Fruit fly (Drosophila melanogaster): Measurements from ENCODE around the gene CrebA.

Gene CrebA

dm6 chr3L:15587445-15588381 lies 52.5 kb downstream of the CrebA start, which contains the start of gene CG7656 (continued):
- TF ChIP-seq CG13894 (tag; optimal IDR thresholded peaks at IDR 0.05) (peak; percentile 25), CG9817 (tag; optimal IDR thresholded peaks at IDR 0.05) (peak; percentile 49), croc (GFP tag; conservative IDR thresholded peaks at IDR 0.05) (no peak; the same call in 2 of the 3 replicates), cato (GFP tag; optimal IDR thresholded peaks at IDR 0.05; ENCODE audit: borderline replicate concordance) (no peak), CG17361 (GFP tag; IDR thresholded peaks at IDR 0.05) (no peak), rib (GFP tag; IDR thresholded peaks at IDR 0.05) (peak; percentile 27; the same call in 1 of the 2 replicates), lmd (GFP tag; IDR thresholded peaks at IDR 0.05) (peak; percentile 65; the same call in 1 of the 2 replicates), CG15479 (GFP tag; optimal IDR thresholded peaks at IDR 0.05) (no peak), luna (GFP tag; optimal IDR thresholded peaks at IDR 0.05) (peak; percentile 63), Doc3 (GFP tag; IDR thresholded peaks at IDR 0.05; ENCODE audit: partially characterized antibody) (0 out of 3 replicates have a peak, but pooled peaks have one; percentile 22), ara (GFP tag; IDR thresholded peaks at IDR 0.05) (peak; percentile 48; the same call in 1 of the 2 replicates), CG34224 (GFP tag; IDR thresholded peaks at IDR 0.05; ENCODE audit: partially characterized antibody) (no peak), CG32532 (GFP tag; IDR thresholded peaks at IDR 0.05) (peak; percentile 75), Bgb (GFP tag; IDR thresholded peaks at IDR 0.05; ENCODE audit: partially characterized antibody) (peak; percentile 16; the same call in 1 of the 2 replicates), h (optimal IDR thresholded peaks at IDR 0.05) (no peak), so (GFP tag; IDR thresholded peaks at IDR 0.05) (peak; percentile 27; the same call in 1 of the 3 replicates), CG33213 (GFP tag; optimal IDR thresholded peaks at IDR 0.05) (peak; percentile 71), CG18619 (GFP tag; optimal IDR thresholded peaks at IDR 0.05) (no peak), CG16813 (GFP tag; IDR thresholded peaks at IDR 0.05; ENCODE audit: partially characterized antibody) (no peak), CG4424 (GFP tag; optimal IDR thresholded peaks at IDR 0.05) (peak; percentile 68), CG43689 (GFP tag; IDR thresholded peaks at IDR 0.05) (no peak), CG6272 (GFP tag; IDR thresholded peaks at IDR 0.05) (peak; percentile 47; the same call in 1 of the 2 replicates), mld (GFP tag; IDR thresholded peaks at IDR 0.05; ENCODE audit: partially characterized antibody) (no peak), CG8944 (GFP tag; optimal IDR thresholded peaks at IDR 0.05) (peak; percentile 79), CG13123 (GFP tag; optimal IDR thresholded peaks at IDR 0.05) (peak; percentile 20), ato (GFP tag; IDR thresholded peaks at IDR 0.05; ENCODE audit: partially characterized antibody) (no peak), CTCF (GFP tag; optimal IDR thresholded peaks at IDR 0.05) (no peak), exex (tag; optimal IDR thresholded peaks at IDR 0.05) (no peak), CG7372 (GFP tag; IDR thresholded peaks at IDR 0.05) (peak; percentile 68), CG4360 (GFP tag; IDR thresholded peaks at IDR 0.05) (peak; percentile 65; the same call in 1 of the 2 replicates), lov (optimal IDR thresholded peaks at IDR 0.05) (no peak), lov (GFP tag; IDR thresholded peaks at IDR 0.05) (0 out of 3 replicates have a peak, but pooled peaks have one; percentile 41), MESR4 (GFP tag; optimal IDR thresholded peaks at IDR 0.05) (peak; percentile 89), CG11695 (GFP tag; IDR thresholded peaks at IDR 0.05) (peak; percentile 72; the same call in 2 of the 3 replicates), lab (GFP tag; optimal IDR thresholded peaks at IDR 0.05) (peak; percentile 38), fru (optimal IDR thresholded peaks at IDR 0.05) (no peak), NK7.1 (GFP tag; optimal IDR thresholded peaks at IDR 0.05) (peak; percentile 33), Rx (GFP tag; IDR thresholded peaks at IDR 0.05) (0 out of 2 replicates have a peak, but pooled peaks have one; percentile 10), NfI (GFP tag; optimal IDR thresholded peaks at IDR 0.05) (peak; percentile 73), scrt (GFP tag; optimal IDR thresholded peaks at IDR 0.05) (no peak), ERR (GFP tag; optimal IDR thresholded peaks at IDR 0.05) (peak; percentile 77), crol (GFP tag; IDR thresholded peaks at IDR 0.05) (no peak), TFAM (GFP tag; optimal IDR thresholded peaks at IDR 0.05) (no peak), tap (tag; optimal IDR thresholded peaks at IDR 0.05) (no peak), HmgD (GFP tag; optimal IDR thresholded peaks at IDR 0.05) (peak; percentile 89), salm (tag; optimal IDR thresholded peaks at IDR 0.05) (no peak), odd (GFP tag; optimal IDR thresholded peaks at IDR 0.05) (no peak), Xrp1 (GFP tag; IDR thresholded peaks at IDR 0.05) (peak; percentile 61; the same call in 1 of the 2 replicates), CG4730 (GFP tag; IDR thresholded peaks at IDR 0.05) (peak; percentile 14; the same call in 1 of the 2 replicates)

All from whole organism, embryonic.